Worm (Caenorhabditis elegans) whole organism, L4 larva: Measurements from ENCODE around the gene K05F6.10.

Experiments
- ZK337.2 ChIP-seq: fragments of 200-800 bp; sonication (Bioruptor generic); IDR thresholded peaks from 2 replicates; pipeline ENCODE4 v1.3.6; 2022; ENCODE audit warnings: missing genetic modification reagents, missing genetic modification characterization, missing compliant biosample characterization
- ZK546.5 ChIP-seq, 2 experiments: sonication (generic microtip); optimal IDR thresholded peaks; 2 replicates each; lab custom pipeline; 2017; ENCODE audit warnings: missing biosample characterization in 2 of 2, missing genetic modification characterization in 2 of 2
- aly-2 ChIP-seq: sonication (generic microtip); optimal IDR thresholded peaks from 2 replicates; lab custom pipeline; 2018; ENCODE audit warnings: missing biosample characterization, missing genetic modification characterization
- ceh-32 ChIP-seq: sonication (generic microtip); optimal IDR thresholded peaks from 2 replicates; lab custom pipeline; 2016; ENCODE audit warnings: mild to moderate bottlenecking, missing genetic modification characterization, missing compliant biosample characterization; ENCODE audit not compliant: poor library complexity
- daf-12 ChIP-seq: fragments of 150-350 bp; optimal IDR thresholded peaks from 2 replicates; lab custom pipeline; 2014; ENCODE audit warnings: missing biosample characterization, missing genetic modification reagents, missing genetic modification characterization
- egl-27 ChIP-seq: sonication (generic microtip); optimal IDR thresholded peaks from 3 replicates; lab custom pipeline; 2017; ENCODE audit warnings: missing biosample characterization, missing genetic modification reagents, missing genetic modification characterization
- jun-1 ChIP-seq: fragments of 150-350 bp; optimal IDR thresholded peaks from 2 replicates; lab custom pipeline; 2014; ENCODE audit warnings: missing biosample characterization, missing genetic modification reagents, missing genetic modification characterization
- lim-7 ChIP-seq: fragments of 200-800 bp; sonication (Bioruptor generic); IDR thresholded peaks from 2 replicates; pipeline ENCODE4 v1.3.6; 2022; ENCODE audit warnings: missing genetic modification characterization, missing compliant biosample characterization
- lin-13 ChIP-seq: fragments of 150-350 bp; optimal IDR thresholded peaks from 2 replicates; lab custom pipeline; 2014; ENCODE audit warnings: missing biosample characterization, missing genetic modification reagents, missing genetic modification characterization
- mep-1 ChIP-seq: fragments of 150-350 bp; sonication (generic microtip); optimal IDR thresholded peaks from 3 replicates; lab custom pipeline; 2014; ENCODE audit warnings: missing biosample characterization, missing genetic modification characterization
- mes-2 ChIP-seq: sonication (generic microtip); optimal IDR thresholded peaks from 2 replicates; lab custom pipeline; 2016; ENCODE audit warnings: missing genotype, mild to moderate bottlenecking, missing genetic modification characterization, missing compliant biosample characterization; ENCODE audit not compliant: poor library complexity, severe bottlenecking
- pqm-1 ChIP-seq: sonication (generic microtip); optimal IDR thresholded peaks from 2 replicates; lab custom pipeline; 2017; ENCODE audit warnings: missing biosample characterization, missing genetic modification characterization
- set-16 ChIP-seq: fragments of 200-800 bp; sonication (Bioruptor generic); IDR thresholded peaks from 2 replicates; pipeline ENCODE4 v1.3.6; 2022; ENCODE audit warnings: missing genetic modification reagents, missing genetic modification characterization, missing compliant biosample characterization
- snpc-4 ChIP-seq: fragments of 150-350 bp; optimal IDR thresholded peaks from 2 replicates; lab custom pipeline; 2014; ENCODE audit warnings: missing biosample characterization, missing genetic modification characterization

- no peak for TF ChIP-seq jun-1
- no peak for TF ChIP-seq aly-2 (tag; lab: Kevin White, UChicago)
- no peak for TF ChIP-seq pqm-1 (tag; lab: Kevin White, UChicago)
- no peak for TF ChIP-seq lin-13 (GFP tag; lab: Kevin White, UChicago)
- no peak for TF ChIP-seq mep-1 (tag; lab: Kevin White, UChicago)
- no peak for TF ChIP-seq snpc-4 (tag; lab: Kevin White, UChicago)
- no peak for TF ChIP-seq set-16 (GFP tag; lab: Robert Waterston, UW)
- no peak for TF ChIP-seq egl-27 (tag; lab: Kevin White, UChicago)
- TF ChIP-seq ZK546.5 (tag; optimal IDR thresholded peaks at IDR 0.05; lab: Kevin White, UChicago), result no peak
- TF ChIP-seq lim-7 (GFP tag; lab: Robert Waterston, UW), result no peak
- no peak for TF ChIP-seq daf-12 (tag; lab: Kevin White, UChicago)
- TF ChIP-seq mes-2 (tag; lab: Kevin White, UChicago), result no peak
- TF ChIP-seq ZK337.2 (GFP tag; lab: Robert Waterston, UW), result no peak
- TF ChIP-seq ceh-32, result no peak
Measured at ce11 chrII:1535931-1536330, 40.0 kb downstream of the K05F6.10 start, which contains the start of gene fbxb-43.
